Fruit fly (Drosophila melanogaster): ENCODE measurements around the gene Prps.

The Prps gene

dm6 chr3L:9690798-9691475 lies 5.6 kb downstream of the Prps start (continued):
- TF ChIP-seq CG34224 (GFP tag; IDR thresholded peaks at IDR 0.05; ENCODE audit: partially characterized antibody) (no peak), CG30403 (GFP tag; optimal IDR thresholded peaks at IDR 0.05) (peak; percentile 46), CG13287 (GFP tag; IDR thresholded peaks at IDR 0.05; ENCODE audit: partially characterized antibody) (no peak), CG18764 (GFP tag; optimal IDR thresholded peaks at IDR 0.05) (no peak), lov (optimal IDR thresholded peaks at IDR 0.05) (no peak), lov (GFP tag; IDR thresholded peaks at IDR 0.05) (no peak), tup (GFP tag; optimal IDR thresholded peaks at IDR 0.05) (no peak), B-H2 (GFP tag; optimal IDR thresholded peaks at IDR 0.05) (no peak), onecut (GFP tag; IDR thresholded peaks at IDR 0.05) (no peak), Med (GFP tag) (peak; percentile 73), Ravus (GFP tag; IDR thresholded peaks at IDR 0.05) (no peak), CG4328 (GFP tag; optimal IDR thresholded peaks at IDR 0.05) (no peak), CG18011 (GFP tag; optimal IDR thresholded peaks at IDR 0.05) (no peak), D19A (tag; optimal IDR thresholded peaks at IDR 0.05) (no peak), croc (GFP tag; conservative IDR thresholded peaks at IDR 0.05) (no peak), Chrac-16 (GFP tag; optimal IDR thresholded peaks at IDR 0.05) (no peak), Dek (tag; optimal IDR thresholded peaks at IDR 0.05) (peak; percentile 45), CG12299 (tag; optimal IDR thresholded peaks at IDR 0.05) (no peak), CG11093 (GFP tag; IDR thresholded peaks at IDR 0.05) (no peak), fu2 (GFP tag; optimal IDR thresholded peaks at IDR 0.05) (no peak), trh (GFP tag; optimal IDR thresholded peaks at IDR 0.05) (no peak), gt (GFP tag; IDR thresholded peaks at IDR 0.05) (no peak), ato (GFP tag; IDR thresholded peaks at IDR 0.05; ENCODE audit: partially characterized antibody) (no peak), ems (GFP tag; optimal IDR thresholded peaks at IDR 0.05) (no peak), pb (GFP tag; optimal IDR thresholded peaks at IDR 0.05) (no peak), Xrp1 (GFP tag; IDR thresholded peaks at IDR 0.05) (no peak), MTF-1 (GFP tag; optimal IDR thresholded peaks at IDR 0.05; ENCODE audit: borderline replicate concordance) (no peak), fd102C (GFP tag; optimal IDR thresholded peaks at IDR 0.05) (no peak), Hmx (GFP tag; optimal IDR thresholded peaks at IDR 0.05) (peak; percentile 30), phol (tag; optimal IDR thresholded peaks at IDR 0.05) (no peak), CG17186 (GFP tag; optimal IDR thresholded peaks at IDR 0.05) (no peak), CG12744 (GFP tag; optimal IDR thresholded peaks at IDR 0.05) (no peak), Doc3 (GFP tag; IDR thresholded peaks at IDR 0.05; ENCODE audit: partially characterized antibody) (no peak), Mes4 (GFP tag; optimal IDR thresholded peaks at IDR 0.05) (no peak), pros (GFP tag; optimal IDR thresholded peaks at IDR 0.05) (no peak), CG10147 (GFP tag; optimal IDR thresholded peaks at IDR 0.05) (peak; percentile 38), jigr1 (GFP tag; IDR thresholded peaks at IDR 0.05) (no peak), CG6683 (GFP tag; optimal IDR thresholded peaks at IDR 0.05) (peak; percentile 4), Dad (GFP tag; optimal IDR thresholded peaks at IDR 0.05) (no peak), yki (optimal IDR thresholded peaks at IDR 0.05) (no peak), Atf-2 (GFP tag; optimal IDR thresholded peaks at IDR 0.05) (no peak), CG11696 (GFP tag; IDR thresholded peaks at IDR 0.05) (no peak), ATbp (GFP tag; optimal IDR thresholded peaks at IDR 0.05) (no peak), Blimp-1 (GFP tag; optimal IDR thresholded peaks at IDR 0.05) (no peak), luna (GFP tag; optimal IDR thresholded peaks at IDR 0.05) (no peak), CG17802 (tag; optimal IDR thresholded peaks at IDR 0.05) (no peak), B-H1 (GFP tag; IDR thresholded peaks at IDR 0.05) (no peak), Poxn (GFP tag; IDR thresholded peaks at IDR 0.05) (no peak), CG32767 (GFP tag; IDR thresholded peaks at IDR 0.05) (no peak), inv (GFP tag; IDR thresholded peaks at IDR 0.05; ENCODE audit: partially characterized antibody) (no peak), sr (GFP tag; IDR thresholded peaks at IDR 0.05) (no peak)

All from whole organism, embryonic.